Fruit fly (Drosophila melanogaster) Kc167 (cell line): Measurements from ENCODE around the gene CG6290.

Experiments
- Myc ChIP-seq: fragments of >200 bp; optimal IDR thresholded peaks from 2 replicates; lab custom pipeline; 2017; ENCODE audit warnings: missing external identifiers
- Sin3A ChIP-seq: fragments of >200 bp; optimal IDR thresholded peaks from 2 replicates; lab custom pipeline; 2018; ENCODE audit warnings: missing external identifiers
- h ChIP-seq: fragments of >200 bp; optimal IDR thresholded peaks from 3 replicates; lab custom pipeline; 2018; ENCODE audit warnings: missing external identifiers
- insv ChIP-seq: fragments of >200 bp; optimal IDR thresholded peaks from 3 replicates; lab custom pipeline; 2018; ENCODE audit warnings: missing external identifiers
- psq ChIP-seq: fragments of >200 bp; optimal IDR thresholded peaks from 2 replicates; lab custom pipeline; 2017; ENCODE audit warnings: missing external identifiers
- ttk ChIP-seq: sonication (Bioruptor generic); optimal IDR thresholded peaks from 2 replicates; lab custom pipeline; 2017; ENCODE audit warnings: missing external identifiers

Gene CG6290

dm6 chrX:18437190-18437589, at the start of gene CG6290:
CG6290 (plus strand) TSS chrX:18437490.
- TF ChIP-seq h (lab: Kevin White, UChicago) = no peak
- TF ChIP-seq ttk (lab: Kevin White, UChicago) = no peak
- TF ChIP-seq Myc (lab: Kevin White, UChicago) = no peak
- TF ChIP-seq insv (lab: Kevin White, UChicago) = no peak
- TF ChIP-seq psq = no peak
- no peak for TF ChIP-seq Sin3A (lab: Kevin White, UChicago)

dm6 chrX:18395157-18395556, 42.1 kb upstream of the CG6290 start:
- no peak for TF ChIP-seq Myc (lab: Kevin White, UChicago)
- no peak for TF ChIP-seq psq
- no peak for TF ChIP-seq ttk (lab: Kevin White, UChicago)
- no peak for TF ChIP-seq Sin3A (lab: Kevin White, UChicago)
- TF ChIP-seq h (lab: Kevin White, UChicago) = no peak
- TF ChIP-seq insv (lab: Kevin White, UChicago) = no peak

- TF ChIP-seq ttk (lab: Kevin White, UChicago) (no peak), psq (no peak), Sin3A (lab: Kevin White, UChicago) (no peak), insv (lab: Kevin White, UChicago) (no peak), h (lab: Kevin White, UChicago) (no peak)
Measured at dm6 chrX:18399965-18400364, 37.3 kb upstream of the CG6290 start, which contains the start of gene CG34328. CG34328 (minus strand) TSS chrX:18400065.

dm6 chrX:18402564-18402963, 34.7 kb upstream of the CG6290 start:
- TF ChIP-seq psq = no peak
- TF ChIP-seq Sin3A (lab: Kevin White, UChicago) = no peak
- no peak for TF ChIP-seq insv (lab: Kevin White, UChicago)
- no peak for TF ChIP-seq ttk (lab: Kevin White, UChicago)

dm6 chrX:18404150-18404631, 33.1 kb upstream of the CG6290 start:
- no peak for TF ChIP-seq psq
- TF ChIP-seq Sin3A (lab: Kevin White, UChicago) = no peak
- no peak for TF ChIP-seq h (lab: Kevin White, UChicago)
- no peak for TF ChIP-seq insv (lab: Kevin White, UChicago)
- TF ChIP-seq ttk (lab: Kevin White, UChicago) = no peak
- no peak for TF ChIP-seq Myc (lab: Kevin White, UChicago)

- TF ChIP-seq h (lab: Kevin White, UChicago) (no peak), ttk (lab: Kevin White, UChicago) (no peak), Sin3A (lab: Kevin White, UChicago) (no peak), psq (no peak), Myc (lab: Kevin White, UChicago) (no peak), insv (lab: Kevin White, UChicago) (no peak)
Measured at dm6 chrX:18404632-18405238, 32.6 kb upstream of the CG6290 start.

- TF ChIP-seq insv (lab: Kevin White, UChicago) = no peak
- no peak for TF ChIP-seq psq
- no peak for TF ChIP-seq ttk (lab: Kevin White, UChicago)
- no peak for TF ChIP-seq h (lab: Kevin White, UChicago)
- no peak for TF ChIP-seq Sin3A (lab: Kevin White, UChicago)
- no peak for TF ChIP-seq Myc (lab: Kevin White, UChicago)
Measured at dm6 chrX:18405567-18406059, 31.7 kb upstream of the CG6290 start.

- TF ChIP-seq Myc (lab: Kevin White, UChicago) (no peak), insv (lab: Kevin White, UChicago) (no peak), psq (no peak), Sin3A (lab: Kevin White, UChicago) (no peak), ttk (lab: Kevin White, UChicago) (no peak), h (lab: Kevin White, UChicago) (no peak)
Measured at dm6 chrX:18406593-18407393, 30.5 kb upstream of the CG6290 start.

- no peak for TF ChIP-seq Myc (lab: Kevin White, UChicago)
- no peak for TF ChIP-seq psq
- no peak for TF ChIP-seq ttk (lab: Kevin White, UChicago)
- TF ChIP-seq Sin3A (lab: Kevin White, UChicago) = no peak
- TF ChIP-seq h (lab: Kevin White, UChicago) = no peak
- TF ChIP-seq insv (lab: Kevin White, UChicago) = no peak
Measured at dm6 chrX:18407394-18407721, 29.9 kb upstream of the CG6290 start.

- TF ChIP-seq insv (lab: Kevin White, UChicago) (no peak), psq (no peak), h (lab: Kevin White, UChicago) (no peak), Sin3A (lab: Kevin White, UChicago) (no peak), Myc (lab: Kevin White, UChicago) (no peak), ttk (lab: Kevin White, UChicago) (no peak)
Measured at dm6 chrX:18409449-18409848, 27.8 kb upstream of the CG6290 start.

- no peak for TF ChIP-seq ttk (lab: Kevin White, UChicago)
- TF ChIP-seq Sin3A (lab: Kevin White, UChicago) = no peak
- no peak for TF ChIP-seq h (lab: Kevin White, UChicago)
- TF ChIP-seq insv (lab: Kevin White, UChicago) = no peak
- TF ChIP-seq Myc (lab: Kevin White, UChicago) = no peak
- no peak for TF ChIP-seq psq
Measured at dm6 chrX:18409938-18410337, 27.4 kb upstream of the CG6290 start, which contains the start of gene Nt5b. Nt5b (minus strand) TSS chrX:18410144.
